Worm (Caenorhabditis elegans) whole organism, midembryonic: ENCODE results near the gene lido-7.

Experiments used
- cog-1 ChIP-seq: sonication (generic microtip); optimal IDR thresholded peaks from 2 replicates; lab custom pipeline; 2016; ENCODE audit warnings: missing genetic modification characterization, missing compliant biosample characterization
- flt-1 ChIP-seq: fragments of 200-800 bp; sonication (Bioruptor generic); IDR thresholded peaks from 2 replicates; pipeline ENCODE4 v1.3.6; 2022; ENCODE audit warnings: missing genetic modification characterization, missing compliant biosample characterization
- klf-2 ChIP-seq: fragments of 200-800 bp; sonication (Bioruptor generic); conservative IDR thresholded peaks from 2 replicates; pipeline ENCODE4 v1.3.6; 2022; ENCODE audit warnings: missing genetic modification reagents, missing genetic modification characterization, missing compliant biosample characterization
- ref-1 ChIP-seq: fragments of 200-800 bp; sonication (Bioruptor generic); conservative IDR thresholded peaks from 2 replicates; pipeline ENCODE4 v1.3.6; 2022; ENCODE audit warnings: missing genetic modification reagents, missing genetic modification characterization, missing compliant biosample characterization

DNA sequence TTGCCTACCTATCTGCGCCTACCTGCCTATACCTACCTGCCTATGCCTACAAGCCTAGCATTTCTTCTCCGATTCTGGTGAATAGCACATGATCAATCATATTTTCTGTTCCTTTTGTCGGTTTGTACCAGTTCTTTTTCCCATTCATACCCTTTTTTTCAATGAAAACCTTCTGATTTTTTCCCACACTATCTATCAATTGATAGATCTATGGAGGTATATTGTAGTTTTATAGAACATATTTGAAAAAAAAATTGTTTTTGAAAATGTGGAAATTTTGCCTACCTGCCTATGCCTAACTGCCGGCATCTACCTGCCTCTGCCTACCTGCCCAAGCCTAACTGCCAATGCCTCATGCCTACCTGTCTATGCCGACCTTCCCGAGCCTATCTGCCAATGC, 24.5 kb upstream of the lido-7 start:
- no peak for TF ChIP-seq cog-1
- no peak for TF ChIP-seq flt-1 (GFP tag; lab: Robert Waterston, UW)
- no peak for TF ChIP-seq ref-1 (GFP tag; lab: Robert Waterston, UW)
- TF ChIP-seq klf-2: no peak
